Fruit fly (Drosophila melanogaster) whole organism, embryonic: ENCODE results near the gene Hn.

ENCODE experiments used
- Asciz ChIP-seq: fragments of 200-800 bp; sonication (Bioruptor generic); optimal IDR thresholded peaks from 2 replicates; lab custom pipeline; 2017; ENCODE audit warnings: missing biosample characterization, mild to moderate bottlenecking, missing genetic modification characterization, missing genetic modification reagents
- BEAF-32 ChIP-seq: fragments of 200-800 bp; sonication (Bioruptor generic); optimal IDR thresholded peaks from 3 replicates; lab custom pipeline; 2017; ENCODE audit warnings: missing biosample characterization, missing genetic modification characterization, mild to moderate bottlenecking, moderate library complexity, missing genetic modification reagents
- CG10274 ChIP-seq: fragments of 200-800 bp; sonication (Bioruptor generic); optimal IDR thresholded peaks from 3 replicates; lab custom pipeline; 2017; ENCODE audit warnings: missing biosample characterization, mild to moderate bottlenecking, missing genetic modification characterization
- CG10654 ChIP-seq: fragments of 200-800 bp; sonication (Bioruptor generic); optimal IDR thresholded peaks from 2 replicates; lab custom pipeline; 2016; ENCODE audit warnings: missing biosample characterization, missing genetic modification characterization
- CG11398 ChIP-seq: fragments of 200-800 bp; sonication (Bioruptor generic); optimal IDR thresholded peaks from 2 replicates; lab custom pipeline; 2016; ENCODE audit warnings: missing biosample characterization, missing genetic modification characterization
- CG14441 ChIP-seq: fragments of 200-800 bp; sonication (Bioruptor generic); IDR thresholded peaks from 2 replicates; pipeline ENCODE4 v1.3.6; 2022; ENCODE audit warnings: missing biosample characterization, missing genetic modification characterization
- CG15696 ChIP-seq: fragments of 200-800 bp; sonication (Bioruptor generic); optimal IDR thresholded peaks from 2 replicates; lab custom pipeline; 2019; ENCODE audit warnings: missing biosample characterization, mild to moderate bottlenecking, missing genetic modification characterization, moderate library complexity
- CG18011 ChIP-seq: fragments of 200-800 bp; sonication (Bioruptor generic); optimal IDR thresholded peaks from 2 replicates; lab custom pipeline; 2017; ENCODE audit warnings: missing biosample characterization, missing genetic modification characterization, mild to moderate bottlenecking, moderate library complexity, missing genotype
- CG2116 ChIP-seq: fragments of 200-800 bp; sonication (Bioruptor generic); optimal IDR thresholded peaks from 3 replicates; lab custom pipeline; 2018; ENCODE audit warnings: missing biosample characterization, mild to moderate bottlenecking, missing genetic modification characterization
- CG4617 ChIP-seq: fragments of 200-800 bp; sonication (Bioruptor generic); optimal IDR thresholded peaks from 3 replicates; lab custom pipeline; 2016; ENCODE audit warnings: missing biosample characterization, missing genetic modification characterization, borderline replicate concordance
- CG4730 ChIP-seq: fragments of 200-800 bp; sonication (Bioruptor generic); IDR thresholded peaks from 2 replicates; pipeline ENCODE4 v1.3.6; 2022; ENCODE audit warnings: missing biosample characterization, missing genetic modification characterization
- CG9797 ChIP-seq: fragments of 200-800 bp; sonication (Bioruptor generic); optimal IDR thresholded peaks from 3 replicates; lab custom pipeline; 2018; ENCODE audit warnings: missing biosample characterization, mild to moderate bottlenecking, missing genetic modification characterization
- CoRest ChIP-seq: fragments of 200-800 bp; sonication (Bioruptor generic); optimal IDR thresholded peaks from 3 replicates; lab custom pipeline; 2018; ENCODE audit warnings: missing biosample characterization, mild to moderate bottlenecking, missing genetic modification characterization, moderate library complexity
- Dip3 ChIP-seq: fragments of 200-800 bp; sonication (Bioruptor generic); optimal IDR thresholded peaks from 3 replicates; lab custom pipeline; 2016; ENCODE audit warnings: missing biosample characterization, missing genetic modification characterization
- Dp ChIP-seq: fragments of 200-800 bp; sonication (Bioruptor generic); optimal IDR thresholded peaks from 2 replicates; lab custom pipeline; 2018; ENCODE audit warnings: missing biosample characterization, mild to moderate bottlenecking, missing genetic modification characterization, moderate library complexity
- E2f2 ChIP-seq: fragments of 200-800 bp; sonication (Bioruptor generic); IDR thresholded peaks from 2 replicates; pipeline ENCODE4 v1.3.6; 2022; ENCODE audit warnings: missing biosample characterization, missing genetic modification characterization
- HLH4C ChIP-seq: fragments of 200-800 bp; sonication (Bioruptor generic); IDR thresholded peaks from 3 replicates; pipeline ENCODE4 v1.3.6; 2022; ENCODE audit warnings: missing biosample characterization, missing genetic modification characterization; ENCODE audit not compliant: partially characterized antibody
- HmgZ ChIP-seq: fragments of 200-800 bp; sonication (Bioruptor generic); optimal IDR thresholded peaks from 2 replicates; lab custom pipeline; 2018; ENCODE audit warnings: missing biosample characterization, mild to moderate bottlenecking, missing genetic modification characterization
- Hr78 ChIP-seq, 2 experiments: fragments of 200-800 bp in 1 of 2; fragments of >200 bp in 1 of 2; sonication (Bioruptor generic) in 1 of 2; optimal IDR thresholded peaks; 2 replicates each; lab custom pipeline; 2017 to 2019; ENCODE audit warnings: missing biosample characterization in 2 of 2, missing genetic modification characterization in 2 of 2, mild to moderate bottlenecking in 1 of 2, moderate library complexity in 1 of 2
- Lhr ChIP-seq: fragments of 200-800 bp; sonication (Bioruptor generic); optimal IDR thresholded peaks from 3 replicates; lab custom pipeline; 2017; ENCODE audit warnings: mild to moderate bottlenecking, missing biosample characterization, missing genetic modification reagents, missing genetic modification characterization
- NfI ChIP-seq: fragments of 200-800 bp; sonication (Bioruptor generic); optimal IDR thresholded peaks from 3 replicates; lab custom pipeline; 2018; ENCODE audit warnings: missing biosample characterization, mild to moderate bottlenecking, missing genetic modification characterization, moderate library complexity
- Opbp ChIP-seq: fragments of 200-800 bp; sonication (Bioruptor generic); IDR thresholded peaks from 3 replicates; pipeline ENCODE4 v1.3.6; 2022; ENCODE audit warnings: missing biosample characterization, missing genetic modification characterization; ENCODE audit not compliant: partially characterized antibody
- Poxn ChIP-seq: fragments of 200-800 bp; sonication (Bioruptor generic); IDR thresholded peaks from 2 replicates; pipeline ENCODE4 v1.3.6; 2022; ENCODE audit warnings: missing biosample characterization, missing genetic modification characterization
- Rfx ChIP-seq: fragments of 200-800 bp; sonication (Bioruptor generic); IDR thresholded peaks from 2 replicates; pipeline ENCODE4 v1.3.6; 2022; ENCODE audit warnings: missing biosample characterization, missing genetic modification characterization
- Scr ChIP-seq: fragments of 200-800 bp; sonication (Bioruptor generic); IDR thresholded peaks from 2 replicates; pipeline ENCODE4 v1.3.6; 2022; ENCODE audit warnings: missing biosample characterization, missing genetic modification characterization; ENCODE audit not compliant: partially characterized antibody
- Side ChIP-seq: fragments of 200-800 bp; sonication (Bioruptor generic); optimal IDR thresholded peaks from 2 replicates; lab custom pipeline; 2016; ENCODE audit warnings: missing biosample characterization, missing genetic modification characterization
- amos ChIP-seq: fragments of 200-800 bp; sonication (Bioruptor generic); IDR thresholded peaks from 2 replicates; pipeline ENCODE4 v1.3.6; 2022; ENCODE audit warnings: missing biosample characterization, missing genetic modification characterization; ENCODE audit not compliant: partially characterized antibody
- ase ChIP-seq: fragments of 200-800 bp; sonication (Bioruptor generic); IDR thresholded peaks from 3 replicates; pipeline ENCODE4 v1.3.6; 2022; ENCODE audit warnings: missing biosample characterization, missing genetic modification characterization
- az2 ChIP-seq: fragments of 200-800 bp; sonication (Bioruptor generic); optimal IDR thresholded peaks from 3 replicates; lab custom pipeline; 2016; ENCODE audit warnings: missing biosample characterization, missing genetic modification characterization
- bbx ChIP-seq: fragments of 200-800 bp; sonication (Bioruptor generic); IDR thresholded peaks from 2 replicates; pipeline ENCODE4 v1.3.6; 2022; ENCODE audit warnings: missing biosample characterization, missing genetic modification characterization; ENCODE audit not compliant: partially characterized antibody
- eyg ChIP-seq: fragments of 200-800 bp; sonication (Bioruptor generic); optimal IDR thresholded peaks from 3 replicates; lab custom pipeline; 2016; ENCODE audit warnings: missing biosample characterization, missing genetic modification characterization
- gfzf ChIP-seq: fragments of 200-800 bp; sonication (Bioruptor generic); optimal IDR thresholded peaks from 2 replicates; lab custom pipeline; 2016; ENCODE audit warnings: missing biosample characterization, mild to moderate bottlenecking, missing genetic modification characterization, moderate library complexity
- gsb-n ChIP-seq: fragments of 200-800 bp; sonication (Bioruptor generic); optimal IDR thresholded peaks from 3 replicates; lab custom pipeline; 2018; ENCODE audit warnings: missing biosample characterization, mild to moderate bottlenecking, missing genetic modification characterization
- gt ChIP-seq: fragments of 200-800 bp; sonication (Bioruptor generic); IDR thresholded peaks from 2 replicates; pipeline ENCODE4 v1.3.6; 2022; ENCODE audit warnings: missing biosample characterization, missing genetic modification characterization
- hbn ChIP-seq: fragments of 200-800 bp; sonication (Bioruptor generic); IDR thresholded peaks from 2 replicates; pipeline ENCODE4 v1.3.6; 2022; ENCODE audit warnings: missing biosample characterization, missing genetic modification characterization; ENCODE audit not compliant: partially characterized antibody
- hkb ChIP-seq, 2 experiments: fragments of 200-800 bp in 1 of 2; fragments of >200 bp in 1 of 2; sonication (Bioruptor generic) in 1 of 2; IDR thresholded peaks in 1 of 2; optimal IDR thresholded peaks in 1 of 2; 2 replicates each; pipeline versions ENCODE4 v1.3.6 to Lab custom; 2017 to 2022; ENCODE audit warnings: missing biosample characterization in 1 of 2, missing genetic modification characterization in 1 of 2
- klu ChIP-seq: fragments of 200-800 bp; sonication (Bioruptor generic); IDR thresholded peaks from 2 replicates; pipeline ENCODE4 v1.3.6; 2022; ENCODE audit warnings: missing biosample characterization, missing genetic modification characterization
- lov ChIP-seq, 2 experiments: fragments of 200-800 bp in 1 of 2; fragments of >200 bp in 1 of 2; sonication (Bioruptor generic) in 1 of 2; IDR thresholded peaks in 1 of 2; optimal IDR thresholded peaks in 1 of 2; 2 replicates in 1 of 2; 3 replicates in 1 of 2; pipeline versions ENCODE4 v1.3.6 to Lab custom; 2017 to 2022; ENCODE audit warnings: missing biosample characterization in 1 of 2, missing genetic modification characterization in 1 of 2
- mam ChIP-seq: fragments of 200-800 bp; sonication (Bioruptor generic); optimal IDR thresholded peaks from 3 replicates; lab custom pipeline; 2016; ENCODE audit warnings: missing biosample characterization, missing genetic modification characterization
- nerfin-1 ChIP-seq: fragments of 200-800 bp; sonication (Bioruptor generic); optimal IDR thresholded peaks from 3 replicates; lab custom pipeline; 2019; ENCODE audit warnings: missing biosample characterization, mild to moderate bottlenecking, missing genetic modification characterization, moderate library complexity
- nerfin-2 ChIP-seq: fragments of 200-800 bp; sonication (Bioruptor generic); IDR thresholded peaks from 2 replicates; pipeline ENCODE4 v1.3.6; 2022; ENCODE audit warnings: missing biosample characterization, missing genetic modification characterization; ENCODE audit not compliant: partially characterized antibody
- pzg ChIP-seq: fragments of 200-800 bp; sonication (Bioruptor generic); optimal IDR thresholded peaks from 3 replicates; lab custom pipeline; 2018; ENCODE audit warnings: missing biosample characterization, mild to moderate bottlenecking, missing genetic modification characterization, moderate library complexity
- row ChIP-seq: fragments of 200-800 bp; sonication (Bioruptor generic); IDR thresholded peaks from 3 replicates; pipeline ENCODE4 v1.3.6; 2022; ENCODE audit warnings: missing biosample characterization, missing genetic modification characterization
- sim ChIP-seq: fragments of 200-800 bp; sonication (Bioruptor generic); IDR thresholded peaks from 2 replicates; pipeline ENCODE4 v1.3.6; 2022; ENCODE audit warnings: missing biosample characterization, missing genetic modification characterization
- stwl ChIP-seq: fragments of 200-800 bp; sonication (Bioruptor generic); optimal IDR thresholded peaks from 3 replicates; lab custom pipeline; 2018; ENCODE audit warnings: missing biosample characterization, mild to moderate bottlenecking, missing genetic modification characterization, moderate library complexity
- trem ChIP-seq: fragments of 200-800 bp; optimal IDR thresholded peaks from 3 replicates; lab custom pipeline; 2019; ENCODE audit warnings: missing biosample characterization, mild to moderate bottlenecking, missing genetic modification characterization, moderate library complexity
- ttk ChIP-seq: fragments of 200-800 bp; sonication (Bioruptor generic); IDR thresholded peaks from 2 replicates; pipeline ENCODE4 v2.1.2; 2022; ENCODE audit warnings: missing biosample characterization, missing genetic modification characterization
- unc-4 ChIP-seq: fragments of 200-800 bp; sonication (Bioruptor generic); IDR thresholded peaks from 2 replicates; pipeline ENCODE4 v1.3.6; 2022; ENCODE audit warnings: missing biosample characterization, missing genetic modification characterization; ENCODE audit not compliant: partially characterized antibody
- vvl ChIP-seq: fragments of 200-800 bp; sonication (Bioruptor generic); IDR thresholded peaks from 2 replicates; pipeline ENCODE4 v1.3.6; 2022; ENCODE audit warnings: missing biosample characterization, missing genetic modification characterization

The Hn gene

dm6 chr3L:7726285-7726684 is 34.0 kb upstream of the Hn start, which contains the start of gene CG7457 (continued):
- no peak for TF ChIP-seq CG10274 (GFP tag; lab: Kevin White, UChicago)
- no peak for TF ChIP-seq Dip3 (GFP tag; lab: Kevin White, UChicago)
- TF ChIP-seq sim (GFP tag; lab: Robert Waterston, UW), result no peak
- peak; percentile 94 for TF ChIP-seq unc-4 (GFP tag; lab: Robert Waterston, UW)
- peak; percentile 50 for TF ChIP-seq gfzf (GFP tag; lab: Kevin White, UChicago)
- TF ChIP-seq row (GFP tag; lab: Robert Waterston, UW), result peak; percentile 44; the same call in 2 of the 3 replicates
- TF ChIP-seq CG10654, result no peak
- TF ChIP-seq eyg (GFP tag; lab: Kevin White, UChicago), result no peak
- peak; percentile 36 for TF ChIP-seq CG4617 (GFP tag; lab: Kevin White, UChicago)
- no peak for TF ChIP-seq ase (GFP tag; lab: Robert Waterston, UW)
- no peak for TF ChIP-seq nerfin-1
- TF ChIP-seq Opbp (GFP tag; lab: Robert Waterston, UW), result peak; percentile 97
- TF ChIP-seq Scr (GFP tag; lab: Robert Waterston, UW), result peak; percentile 95
- no peak for TF ChIP-seq CG18011 (GFP tag; lab: Kevin White, UChicago)
- TF ChIP-seq Lhr (GFP tag; lab: Kevin White, UChicago), result peak; percentile 28
- peak; percentile 30 for TF ChIP-seq trem (tag; lab: Kevin White, UChicago)
- no peak for TF ChIP-seq gsb-n (tag; lab: Kevin White, UChicago)
- TF ChIP-seq Poxn (GFP tag; lab: Robert Waterston, UW), result no peak
- TF ChIP-seq HLH4C (GFP tag; lab: Robert Waterston, UW), result peak; percentile 90
- TF ChIP-seq amos (GFP tag; lab: Robert Waterston, UW), result peak; percentile 96
- peak; percentile 95 for TF ChIP-seq bbx (GFP tag; lab: Robert Waterston, UW)
- no peak for TF ChIP-seq Asciz (GFP tag; lab: Kevin White, UChicago)
- no peak for TF ChIP-seq Hr78 (GFP tag; optimal IDR thresholded peaks at IDR 0.05; lab: Kevin White, UChicago)
- no peak for TF ChIP-seq CG14441 (GFP tag; lab: Robert Waterston, UW)
- TF ChIP-seq hbn, result peak; percentile 93
- TF ChIP-seq mam (GFP tag; lab: Kevin White, UChicago), result no peak
- TF ChIP-seq gt, result no peak
- no peak for TF ChIP-seq lov (optimal IDR thresholded peaks at IDR 0.05; lab: Kevin White, UChicago)
- no peak for TF ChIP-seq lov (GFP tag; IDR thresholded peaks at IDR 0.05; lab: Robert Waterston, UW)
- peak; percentile 75 for TF ChIP-seq vvl (GFP tag; lab: Robert Waterston, UW)
- TF ChIP-seq CoRest (tag; lab: Kevin White, UChicago), result peak; percentile 51
- no peak for TF ChIP-seq HmgZ (tag; lab: Kevin White, UChicago)
- TF ChIP-seq CG4730 (GFP tag; lab: Robert Waterston, UW), result no peak
- no peak for TF ChIP-seq az2 (GFP tag; lab: Kevin White, UChicago)
- peak; percentile 59 for TF ChIP-seq CG2116
- peak; percentile 46 for TF ChIP-seq pzg
- TF ChIP-seq hkb (optimal IDR thresholded peaks at IDR 0.05; lab: Kevin White, UChicago), result no peak
- no peak for TF ChIP-seq hkb (GFP tag; IDR thresholded peaks at IDR 0.05; lab: Robert Waterston, UW)
- TF ChIP-seq Dp (GFP tag; lab: Kevin White, UChicago), result peak; percentile 62
- peak; percentile 12 for TF ChIP-seq NfI
- TF ChIP-seq CG9797 (GFP tag; lab: Kevin White, UChicago), result peak; percentile 37
- TF ChIP-seq stwl (tag; lab: Kevin White, UChicago), result peak; percentile 95
- 0 out of 2 replicates have a peak, but pooled peaks have one; percentile 23 for TF ChIP-seq Rfx (GFP tag; lab: Robert Waterston, UW)
- no peak for TF ChIP-seq CG15696 (tag; lab: Kevin White, UChicago)
- no peak for TF ChIP-seq ttk (GFP tag; lab: Robert Waterston, UW)
- peak; percentile 86 for TF ChIP-seq nerfin-2
- TF ChIP-seq BEAF-32 (GFP tag; lab: Kevin White, UChicago), result peak; percentile 90
- no peak for TF ChIP-seq Side (GFP tag; lab: Kevin White, UChicago)
- no peak for TF ChIP-seq klu (GFP tag; lab: Robert Waterston, UW)
- no peak for TF ChIP-seq CG11398 (GFP tag; lab: Kevin White, UChicago)
- peak; percentile 70 for TF ChIP-seq E2f2 (GFP tag; lab: Robert Waterston, UW)
